Fruit fly (Drosophila melanogaster) whole organism, embryonic: ENCODE measurements around the gene mus302.

ENCODE experiments used
- Adf1 ChIP-seq: fragments of 200-800 bp; sonication (Bioruptor generic); IDR thresholded peaks from 2 replicates; pipeline ENCODE4 v1.3.6; 2022; ENCODE audit warnings: missing biosample characterization, missing genetic modification characterization
- Atf3 ChIP-seq: fragments of 200-800 bp; sonication (Bioruptor generic); optimal IDR thresholded peaks from 3 replicates; lab custom pipeline; 2016; ENCODE audit warnings: missing biosample characterization, missing genetic modification characterization
- C15 ChIP-seq: fragments of 200-800 bp; sonication (Bioruptor generic); IDR thresholded peaks from 3 replicates; pipeline ENCODE4 v1.3.6; 2022; ENCODE audit warnings: missing biosample characterization, missing genetic modification characterization
- CG10959 ChIP-seq: fragments of 200-800 bp; sonication (Bioruptor generic); IDR thresholded peaks from 2 replicates; pipeline ENCODE4 v1.3.6; 2022; ENCODE audit warnings: missing biosample characterization, missing genetic modification characterization
- CG1603 ChIP-seq: fragments of 200-800 bp; sonication (Bioruptor generic); optimal IDR thresholded peaks from 2 replicates; lab custom pipeline; 2019; ENCODE audit warnings: missing biosample characterization, mild to moderate bottlenecking, missing genetic modification characterization, moderate library complexity
- CG3065 ChIP-seq: fragments of 200-800 bp; sonication (Bioruptor generic); optimal IDR thresholded peaks from 2 replicates; lab custom pipeline; 2016; ENCODE audit warnings: missing biosample characterization, missing genetic modification characterization
- CG4360 ChIP-seq: fragments of 200-800 bp; sonication (Bioruptor generic); IDR thresholded peaks from 2 replicates; pipeline ENCODE4 v1.3.6; 2022; ENCODE audit warnings: missing biosample characterization, missing genetic modification characterization
- CG6654 ChIP-seq: fragments of 200-800 bp; sonication (Bioruptor generic); optimal IDR thresholded peaks from 2 replicates; lab custom pipeline; 2017; ENCODE audit warnings: missing biosample characterization, mild to moderate bottlenecking, missing genetic modification characterization
- CG8765 ChIP-seq: fragments of 200-800 bp; sonication (Bioruptor generic); IDR thresholded peaks from 2 replicates; pipeline ENCODE4 v1.3.6; 2022; ENCODE audit warnings: missing biosample characterization, missing genetic modification characterization
- Drgx ChIP-seq: fragments of 200-800 bp; sonication (Bioruptor generic); IDR thresholded peaks from 2 replicates; pipeline ENCODE4 v1.3.6; 2022; ENCODE audit warnings: missing biosample characterization, missing genetic modification characterization
- Ets65A ChIP-seq: fragments of 200-800 bp; sonication (Bioruptor generic); peaks from one replicate; lab custom pipeline; 2016; ENCODE audit warnings: missing biosample characterization, missing genetic modification characterization
- HmgZ ChIP-seq: fragments of 200-800 bp; sonication (Bioruptor generic); optimal IDR thresholded peaks from 2 replicates; lab custom pipeline; 2018; ENCODE audit warnings: missing biosample characterization, mild to moderate bottlenecking, missing genetic modification characterization
- MBD-R2 ChIP-seq: fragments of 200-800 bp; sonication (Bioruptor generic); IDR thresholded peaks from 2 replicates; pipeline ENCODE4 v1.3.6; 2022; ENCODE audit warnings: missing biosample characterization, missing genetic modification characterization
- Ptx1 ChIP-seq: fragments of 200-800 bp; sonication (Bioruptor generic); IDR thresholded peaks from 2 replicates; pipeline ENCODE4 v1.3.6; 2022; ENCODE audit warnings: missing biosample characterization, missing genetic modification characterization
- Ssrp ChIP-seq: fragments of 200-800 bp; sonication (Bioruptor generic); optimal IDR thresholded peaks from 2 replicates; lab custom pipeline; 2018; ENCODE audit warnings: missing biosample characterization, mild to moderate bottlenecking, missing genetic modification characterization, moderate library complexity
- Xrp1 ChIP-seq: fragments of 200-800 bp; sonication (Bioruptor generic); IDR thresholded peaks from 2 replicates; pipeline ENCODE4 v1.3.6; 2022; ENCODE audit warnings: missing biosample characterization, missing genetic modification characterization
- YL-1 ChIP-seq: fragments of 200-800 bp; sonication (Bioruptor generic); optimal IDR thresholded peaks from 3 replicates; lab custom pipeline; 2017; ENCODE audit warnings: missing biosample characterization, mild to moderate bottlenecking, missing genetic modification characterization
- bsh ChIP-seq, 2 experiments: fragments of 200-800 bp; sonication (Bioruptor generic); optimal IDR thresholded peaks; 2 replicates each; lab custom pipeline; 2017 to 2018; ENCODE audit warnings: mild to moderate bottlenecking in 2 of 2, missing biosample characterization in 2 of 2, missing genetic modification characterization in 2 of 2, moderate library complexity in 1 of 2
- cad ChIP-seq: fragments of >200 bp; optimal IDR thresholded peaks from 2 replicates; lab custom pipeline; 2017; ENCODE audit warnings: missing biosample characterization, missing genetic modification characterization
- chinmo ChIP-seq: fragments of 200-800 bp; sonication (Bioruptor generic); IDR thresholded peaks from 4 replicates; pipeline ENCODE4 v1.3.6; 2022; ENCODE audit warnings: missing biosample characterization, missing genetic modification characterization; ENCODE audit not compliant: partially characterized antibody
- corto ChIP-seq: fragments of 200-800 bp; sonication (Bioruptor generic); optimal IDR thresholded peaks from 2 replicates; lab custom pipeline; 2016; ENCODE audit warnings: missing biosample characterization, mild to moderate bottlenecking, missing genetic modification characterization, moderate library complexity
- crol ChIP-seq: fragments of 200-800 bp; sonication (Bioruptor generic); IDR thresholded peaks from 2 replicates; pipeline ENCODE4 v1.3.6; 2022; ENCODE audit warnings: missing biosample characterization, missing genetic modification characterization
- danr ChIP-seq: fragments of 200-800 bp; sonication (Bioruptor generic); IDR thresholded peaks from 2 replicates; pipeline ENCODE4 v1.3.6; 2022; ENCODE audit warnings: missing biosample characterization, missing genetic modification characterization
- dmrt11E ChIP-seq: fragments of 200-800 bp; sonication (Bioruptor generic); optimal IDR thresholded peaks from 3 replicates; lab custom pipeline; 2018; ENCODE audit warnings: missing biosample characterization, mild to moderate bottlenecking, missing genetic modification characterization, moderate library complexity
- ewg ChIP-seq: fragments of 200-800 bp; sonication (Bioruptor generic); optimal IDR thresholded peaks from 3 replicates; lab custom pipeline; 2017; ENCODE audit warnings: mild to moderate bottlenecking, missing biosample characterization, missing genetic modification reagents, missing genetic modification characterization
- knrl ChIP-seq: fragments of 200-800 bp; sonication (Bioruptor generic); IDR thresholded peaks from 3 replicates; pipeline ENCODE4 v1.3.6; 2022; ENCODE audit warnings: missing biosample characterization, missing genetic modification characterization; ENCODE audit not compliant: partially characterized antibody
- lbe ChIP-seq: fragments of 200-800 bp; sonication (Bioruptor generic); optimal IDR thresholded peaks from 2 replicates; lab custom pipeline; 2016; ENCODE audit warnings: missing biosample characterization, mild to moderate bottlenecking, missing genetic modification characterization
- nom ChIP-seq: fragments of 200-800 bp; sonication (Bioruptor generic); optimal IDR thresholded peaks from 2 replicates; lab custom pipeline; 2017; ENCODE audit warnings: missing biosample characterization, missing genetic modification characterization, mild to moderate bottlenecking, moderate library complexity, missing genetic modification reagents
- otp ChIP-seq: fragments of 200-800 bp; sonication (Bioruptor generic); IDR thresholded peaks from 3 replicates; pipeline ENCODE4, ENCODE4 v1.3.6; 2022; ENCODE audit warnings: missing biosample characterization, missing genetic modification characterization
- prd ChIP-seq, 3 experiments: fragments of >200 bp in 2 of 3; fragments of 200-800 bp in 1 of 3; sonication (Bioruptor generic) in 1 of 3; optimal IDR thresholded peaks in 2 of 3; IDR thresholded peaks in 1 of 3; 2 replicates in 2 of 3; 3 replicates in 1 of 3; pipeline versions ENCODE4 v1.3.6 to Lab custom; 2017 to 2022; ENCODE audit warnings: missing biosample characterization in 1 of 3, missing genetic modification characterization in 1 of 3
- sens ChIP-seq: fragments of 200-800 bp; sonication (Bioruptor generic); peaks from one replicate; lab custom pipeline; 2016; ENCODE audit warnings: missing biosample characterization, missing genetic modification characterization
- sqz ChIP-seq: fragments of 200-800 bp; sonication (Bioruptor generic); optimal IDR thresholded peaks from 3 replicates; lab custom pipeline; 2018; ENCODE audit warnings: missing biosample characterization, mild to moderate bottlenecking, missing genetic modification characterization
- zfh1 ChIP-seq: fragments of 200-800 bp; sonication (Bioruptor generic); IDR thresholded peaks from 3 replicates; pipeline ENCODE4 v1.3.6; 2022; ENCODE audit warnings: missing biosample characterization, missing genetic modification characterization

The mus302 gene

dm6 chr3L:16760274-16760673 is 19.3 kb downstream of the mus302 start (continued):
- TF ChIP-seq CG4360 (GFP tag; lab: Robert Waterston, UW) (no peak), sqz (GFP tag; lab: Kevin White, UChicago) (no peak), Adf1 (GFP tag; lab: Robert Waterston, UW) (no peak)

dm6 chr3L:16759483-16759882 is 20.1 kb downstream of the mus302 start:
- TF ChIP-seq Adf1 (GFP tag; lab: Robert Waterston, UW) (no peak), Ssrp (tag; lab: Kevin White, UChicago) (no peak)

DNA sequence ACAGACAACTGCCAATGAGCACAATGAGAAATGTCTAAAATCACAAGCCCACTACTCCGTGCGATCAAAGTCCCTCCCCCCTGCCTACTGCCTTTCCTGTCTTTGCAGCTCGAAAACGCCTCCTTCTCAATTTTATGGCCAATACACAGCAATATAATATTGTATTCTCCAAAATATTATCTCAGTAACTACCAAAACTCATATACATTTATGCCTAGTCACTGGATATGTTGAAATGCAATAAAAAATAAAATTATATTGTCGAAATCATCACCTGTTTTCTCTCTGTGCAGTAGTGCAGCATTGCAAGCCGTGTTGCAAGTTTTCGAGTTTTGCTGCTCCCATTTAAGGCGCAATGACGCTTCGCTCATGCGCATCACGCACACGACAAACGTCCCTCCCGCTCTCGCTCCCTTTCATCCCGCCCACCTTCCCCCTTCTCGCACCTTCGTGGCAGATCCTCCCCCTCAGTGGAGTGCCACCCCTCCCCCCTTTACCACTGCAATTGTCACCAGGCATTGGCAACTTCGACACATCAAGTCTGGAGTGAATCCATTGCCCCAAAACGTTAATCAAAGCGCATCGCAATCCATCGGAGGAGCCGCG is 20.9 kb downstream of the mus302 start:
- TF ChIP-seq prd (optimal IDR thresholded peaks at IDR 0.05; lab: Kevin White, UChicago) (no peak), prd (GFP tag; IDR thresholded peaks at IDR 0.05; lab: Robert Waterston, UW) (peak; percentile 30; the same call in 1 of the 3 replicates), CG1603 (peak; percentile 15), ewg (GFP tag; lab: Kevin White, UChicago) (peak; percentile 11), Atf3 (GFP tag; lab: Kevin White, UChicago) (no peak), CG3065 (GFP tag; lab: Kevin White, UChicago) (no peak), MBD-R2 (no peak), lbe (peak; percentile 31), zfh1 (GFP tag; lab: Robert Waterston, UW) (0 out of 3 replicates have a peak, but pooled peaks have one; percentile 6), Xrp1 (GFP tag; lab: Robert Waterston, UW) (0 out of 2 replicates have a peak, but pooled peaks have one; percentile 30), knrl (GFP tag; lab: Robert Waterston, UW) (0 out of 3 replicates have a peak, but pooled peaks have one; percentile 8), Ptx1 (GFP tag; lab: Robert Waterston, UW) (no peak), CG8765 (GFP tag; lab: Robert Waterston, UW) (peak; percentile 40; the same call in 1 of the 2 replicates), bsh (GFP tag; optimal IDR thresholded peaks at IDR 0.05; lab: Kevin White, UChicago) (peak in 1 of 2 experiments; percentile 69), corto (GFP tag; lab: Kevin White, UChicago) (peak; percentile 31), CG6654 (GFP tag; lab: Kevin White, UChicago) (no peak), CG10959 (GFP tag; lab: Robert Waterston, UW) (peak; percentile 40; the same call in 1 of the 2 replicates), chinmo (GFP tag; lab: Robert Waterston, UW) (0 out of 4 replicates have a peak, but pooled peaks have one; percentile 16), Drgx (GFP tag; lab: Robert Waterston, UW) (peak; percentile 87), dmrt11E (tag; lab: Kevin White, UChicago) (peak; percentile 13), crol (GFP tag; lab: Robert Waterston, UW) (peak; percentile 78), Ets65A (GFP tag; lab: Kevin White, UChicago) (peak; percentile 38), nom (peak; percentile 92), sens (GFP tag; lab: Kevin White, UChicago) (peak; percentile 74), C15 (GFP tag; lab: Robert Waterston, UW) (no peak)

DNA sequence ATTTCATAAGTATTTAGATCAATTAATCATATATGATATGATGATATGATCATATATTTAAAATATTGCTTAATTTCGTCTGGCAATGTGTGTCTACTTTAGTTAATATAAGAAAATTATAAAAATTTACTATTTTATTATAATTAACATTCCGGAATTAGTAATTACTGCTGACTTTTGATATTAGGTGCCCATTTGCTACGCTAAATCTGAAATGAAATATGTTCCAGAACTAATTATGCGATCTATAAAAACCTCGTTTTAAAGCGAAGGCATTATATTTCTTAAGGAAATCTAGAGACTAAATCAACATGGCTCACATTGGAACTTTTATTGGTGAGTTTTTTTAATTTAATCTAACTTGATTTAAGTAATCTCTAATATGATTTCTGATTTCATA is 24.3 kb downstream of the mus302 start, which contains the start of gene CG42852:
Gene CG42852, plus strand, starts transcription at position 301 of the 400 bp plus-strand sequence.
- TF ChIP-seq YL-1 (GFP tag; lab: Kevin White, UChicago) (no peak), HmgZ (tag; lab: Kevin White, UChicago) (no peak), danr (GFP tag; lab: Robert Waterston, UW) (no peak), cad (GFP tag; lab: Kevin White, UChicago) (no peak), otp (GFP tag; lab: Robert Waterston, UW) (no peak)
